Fruit fly (Drosophila melanogaster): Measurements from ENCODE around the gene sunn.

dm6 chr3L:11683819-11684521 is 44.2 kb upstream of the sunn start, which contains the start of gene Sugb:
- peak; percentile 16 for TF ChIP-seq EcR (GFP tag; optimal IDR thresholded peaks at IDR 0.05)
- peak; percentile 57 for TF ChIP-seq CG34367 (tag; optimal IDR thresholded peaks at IDR 0.05)

Measured in whole organism, pupa.